Worm (Caenorhabditis elegans) whole organism, young adult: Measurements from ENCODE around the gene F44E2.6.

ENCODE experiments used
- C17E4.6 ChIP-seq: fragments of 200-800 bp; sonication (Bioruptor generic); IDR thresholded peaks from 2 replicates; pipeline ENCODE4 v1.3.6; 2022; ENCODE audit warnings: missing genetic modification reagents, missing genetic modification characterization, missing compliant biosample characterization
- F23B12.7 ChIP-seq: sonication (generic microtip); optimal IDR thresholded peaks from 2 replicates; lab custom pipeline; 2017; ENCODE audit warnings: missing genetic modification characterization, mild to moderate bottlenecking, missing compliant biosample characterization, antibody characterized with exemption, moderate library complexity; ENCODE audit not compliant: insufficient read depth
- F37B4.10 ChIP-seq: fragments of 200-800 bp; sonication (Bioruptor generic); IDR thresholded peaks from 2 replicates; pipeline ENCODE4 v1.3.6; 2022; ENCODE audit warnings: missing genetic modification characterization, missing compliant biosample characterization
- F39B2.1 ChIP-seq: fragments of 200-800 bp; sonication (Bioruptor generic); IDR thresholded peaks from 2 replicates; pipeline ENCODE4 v1.3.6; 2022; ENCODE audit warnings: missing genetic modification reagents, missing genetic modification characterization, missing compliant biosample characterization
- F52B5.7 ChIP-seq: sonication (generic microtip); optimal IDR thresholded peaks from 2 replicates; lab custom pipeline; 2016; ENCODE audit warnings: mild to moderate bottlenecking, missing genetic modification characterization, missing compliant biosample characterization
- F57A8.1 ChIP-seq: fragments of 200-800 bp; sonication (Bioruptor generic); optimal IDR thresholded peaks from 2 replicates; lab custom pipeline; 2018; ENCODE audit warnings: mild to moderate bottlenecking, missing genetic modification characterization, moderate library complexity, missing compliant biosample characterization
- K11D2.4 ChIP-seq: fragments of 200-800 bp; sonication (Bioruptor generic); IDR thresholded peaks from 2 replicates; pipeline ENCODE4 v1.3.6; 2022; ENCODE audit warnings: missing genetic modification reagents, missing genetic modification characterization, missing compliant biosample characterization
- T07F8.4 ChIP-seq: sonication (generic microtip); optimal IDR thresholded peaks from 2 replicates; lab custom pipeline; 2016; ENCODE audit warnings: mild to moderate bottlenecking, missing genetic modification characterization, moderate library complexity, missing compliant biosample characterization
- Y53G8AR.9 ChIP-seq: fragments of 200-800 bp; sonication (Bioruptor generic); conservative IDR thresholded peaks from 2 replicates; pipeline ENCODE4 v1.3.6; 2022; ENCODE audit warnings: missing genetic modification reagents, missing genetic modification characterization, missing compliant biosample characterization
- Y67H2A.10 ChIP-seq: fragments of 200-800 bp; sonication (Bioruptor generic); conservative IDR thresholded peaks from 2 replicates; pipeline ENCODE4 v1.3.6; 2022; ENCODE audit warnings: missing genetic modification reagents, missing genetic modification characterization, missing compliant biosample characterization
- Y79H2A.3 ChIP-seq: fragments of 200-800 bp; sonication (Bioruptor generic); conservative IDR thresholded peaks from 2 replicates; pipeline ENCODE4 v1.3.6; 2022; ENCODE audit warnings: missing genetic modification reagents, missing genetic modification characterization, missing compliant biosample characterization
- aptf-3 ChIP-seq: fragments of 200-800 bp; sonication (Bioruptor generic); IDR thresholded peaks from 2 replicates; pipeline ENCODE4 v1.3.6; 2022; ENCODE audit warnings: missing genetic modification characterization, missing compliant biosample characterization
- athp-1 ChIP-seq: sonication (generic microtip); optimal IDR thresholded peaks from 2 replicates; lab custom pipeline; 2017; ENCODE audit warnings: mild to moderate bottlenecking, missing genetic modification characterization, missing compliant biosample characterization
- attf-3 ChIP-seq: fragments of 200-800 bp; sonication (Bioruptor generic); conservative IDR thresholded peaks from 2 replicates; pipeline ENCODE4 v1.3.6; 2022; ENCODE audit warnings: missing genetic modification reagents, missing genetic modification characterization, missing compliant biosample characterization
- attf-5 ChIP-seq: fragments of 200-800 bp; sonication (Bioruptor generic); optimal IDR thresholded peaks from 2 replicates; lab custom pipeline; 2018; ENCODE audit warnings: mild to moderate bottlenecking, missing genetic modification characterization, missing compliant biosample characterization
- bed-2 ChIP-seq: fragments of 200-800 bp; sonication (Bioruptor generic); IDR thresholded peaks from 2 replicates; pipeline ENCODE4 v1.3.6; 2022; ENCODE audit warnings: missing genetic modification reagents, missing genetic modification characterization, missing compliant biosample characterization
- ceh-91 ChIP-seq: fragments of 200-800 bp; sonication (Bioruptor generic); IDR thresholded peaks from 2 replicates; pipeline ENCODE4 v1.3.6; 2022; ENCODE audit warnings: missing genetic modification reagents, missing genetic modification characterization, missing compliant biosample characterization
- die-1 ChIP-seq: sonication (generic microtip); optimal IDR thresholded peaks from 2 replicates; lab custom pipeline; 2016; ENCODE audit warnings: missing genotype, mild to moderate bottlenecking, missing genetic modification characterization, missing compliant biosample characterization
- dpff-1 ChIP-seq: sonication (generic microtip); optimal IDR thresholded peaks from 2 replicates; lab custom pipeline; 2017; ENCODE audit warnings: mild to moderate bottlenecking, missing genetic modification characterization, missing compliant biosample characterization
- dpl-1 ChIP-seq: fragments of 150-350 bp; optimal IDR thresholded peaks from 2 replicates; lab custom pipeline; 2014; ENCODE audit warnings: missing biosample characterization, missing genetic modification reagents, missing genetic modification characterization
- efl-1 ChIP-seq: fragments of 150-350 bp; optimal IDR thresholded peaks from 2 replicates; lab custom pipeline; 2014; ENCODE audit warnings: missing biosample characterization, missing genetic modification reagents, missing genetic modification characterization
- egl-44 ChIP-seq: fragments of 200-800 bp; sonication (Bioruptor generic); IDR thresholded peaks from 2 replicates; pipeline ENCODE4 v1.3.6; 2022; ENCODE audit warnings: missing genetic modification reagents, missing genetic modification characterization, missing compliant biosample characterization
- ekl-4 ChIP-seq: fragments of 200-800 bp; sonication (Bioruptor generic); IDR thresholded peaks from 2 replicates; pipeline ENCODE4 v1.3.6; 2022; ENCODE audit warnings: missing genetic modification reagents, missing genetic modification characterization, missing compliant biosample characterization
- fkh-3 ChIP-seq: sonication (generic microtip); optimal IDR thresholded peaks from 2 replicates; lab custom pipeline; 2016; ENCODE audit warnings: mild to moderate bottlenecking, missing genetic modification characterization, missing compliant biosample characterization
- hmg-1.2 ChIP-seq: fragments of 200-800 bp; sonication (Bioruptor generic); IDR thresholded peaks from 2 replicates; pipeline ENCODE4 v1.3.6; 2022; ENCODE audit warnings: missing genetic modification reagents, missing genetic modification characterization, missing compliant biosample characterization
- hmg-20 ChIP-seq: fragments of 200-800 bp; sonication (Bioruptor generic); IDR thresholded peaks from 2 replicates; pipeline ENCODE4 v1.3.6; 2022; ENCODE audit warnings: missing genetic modification reagents, missing genetic modification characterization, missing compliant biosample characterization
- hsf-1 ChIP-seq: fragments of 200-800 bp; sonication (Bioruptor generic); IDR thresholded peaks from 2 replicates; pipeline ENCODE4 v1.3.6; 2022; ENCODE audit warnings: missing genetic modification reagents, missing genetic modification characterization, missing compliant biosample characterization
- let-526 ChIP-seq: fragments of 200-800 bp; sonication (Bioruptor generic); IDR thresholded peaks from 2 replicates; pipeline ENCODE4 v1.3.6; 2022; ENCODE audit warnings: missing genetic modification reagents, missing genetic modification characterization, missing compliant biosample characterization
- lin-35 ChIP-seq, 3 experiments: fragments of 150-350 bp in 2 of 3; sonication (generic microtip) in 1 of 3; optimal IDR thresholded peaks; 2 replicates each; lab custom pipeline; 2014 to 2018; ENCODE audit warnings: missing biosample characterization in 3 of 3, missing genetic modification characterization in 3 of 3, missing genetic modification reagents in 3 of 3
- lsl-1 ChIP-seq: fragments of 200-800 bp; sonication (Bioruptor generic); optimal IDR thresholded peaks from 2 replicates; lab custom pipeline; 2018; ENCODE audit warnings: mild to moderate bottlenecking, missing genetic modification characterization, moderate library complexity, missing compliant biosample characterization
- madf-8 ChIP-seq: fragments of 200-800 bp; sonication (Bioruptor generic); conservative IDR thresholded peaks from 2 replicates; pipeline ENCODE4 v1.3.6; 2022; ENCODE audit warnings: missing genetic modification reagents, missing genetic modification characterization, missing compliant biosample characterization
- mel-28 ChIP-seq: sonication (generic microtip); optimal IDR thresholded peaks from 2 replicates; lab custom pipeline; 2016; ENCODE audit warnings: borderline replicate concordance, mild to moderate bottlenecking, missing genetic modification characterization, missing compliant biosample characterization
- nfyb-1 ChIP-seq: fragments of 200-800 bp; sonication (Bioruptor generic); IDR thresholded peaks from 2 replicates; pipeline ENCODE4 v1.3.6; 2022; ENCODE audit warnings: missing genetic modification reagents, missing genetic modification characterization, missing compliant biosample characterization
- nhr-120 ChIP-seq: fragments of 200-800 bp; sonication (Bioruptor generic); IDR thresholded peaks from 2 replicates; pipeline ENCODE4 v1.3.6; 2022; ENCODE audit warnings: missing genetic modification characterization, missing compliant biosample characterization
- nhr-179 ChIP-seq: sonication (generic microtip); optimal IDR thresholded peaks from 2 replicates; lab custom pipeline; 2016; ENCODE audit warnings: mild to moderate bottlenecking, missing genetic modification characterization, missing compliant biosample characterization
- nhr-80 ChIP-seq: sonication (generic microtip); optimal IDR thresholded peaks from 2 replicates; lab custom pipeline; 2016; ENCODE audit warnings: missing genetic modification characterization, missing compliant biosample characterization
- nhr-90 ChIP-seq: sonication (generic microtip); optimal IDR thresholded peaks from 2 replicates; lab custom pipeline; 2016; ENCODE audit warnings: missing genotype, mild to moderate bottlenecking, missing genetic modification characterization, missing compliant biosample characterization
- pbrm-1 ChIP-seq: fragments of 200-800 bp; sonication (Bioruptor generic); IDR thresholded peaks from 2 replicates; pipeline ENCODE4 v1.3.6; 2022; ENCODE audit warnings: missing genetic modification reagents, missing genetic modification characterization, missing compliant biosample characterization
- repo-1 ChIP-seq: sonication (generic microtip); optimal IDR thresholded peaks from 2 replicates; lab custom pipeline; 2017; ENCODE audit warnings: mild to moderate bottlenecking, missing genetic modification characterization, missing compliant biosample characterization
- snpc-1.1 ChIP-seq: sonication (generic microtip); optimal IDR thresholded peaks from 2 replicates; lab custom pipeline; 2017; ENCODE audit warnings: missing genetic modification characterization, mild to moderate bottlenecking, missing compliant biosample characterization, antibody characterized with exemption, moderate library complexity, missing genotype, missing genetic modification reagents; ENCODE audit not compliant: insufficient read depth
- snpc-1.3 ChIP-seq: sonication (generic microtip); optimal IDR thresholded peaks from 2 replicates; lab custom pipeline; 2017; ENCODE audit warnings: missing genetic modification characterization, mild to moderate bottlenecking, missing compliant biosample characterization, antibody characterized with exemption, moderate library complexity, missing genotype, missing genetic modification reagents; ENCODE audit not compliant: insufficient read depth
- sptf-2 ChIP-seq: fragments of 200-800 bp; sonication (Bioruptor generic); optimal IDR thresholded peaks from 2 replicates; lab custom pipeline; 2018; ENCODE audit warnings: mild to moderate bottlenecking, missing genetic modification characterization, missing compliant biosample characterization
- tbp1 ChIP-seq: fragments of 200-800 bp; sonication (Bioruptor generic); optimal IDR thresholded peaks from 2 replicates; lab custom pipeline; 2018; ENCODE audit warnings: mild to moderate bottlenecking, missing genetic modification characterization, missing compliant biosample characterization
- zfh-2 ChIP-seq: fragments of 200-800 bp; sonication (Bioruptor generic); conservative IDR thresholded peaks from 2 replicates; pipeline ENCODE4 v1.3.6; 2022; ENCODE audit warnings: missing genetic modification reagents, missing genetic modification characterization, missing compliant biosample characterization
- zim-3 ChIP-seq: sonication (generic microtip); optimal IDR thresholded peaks from 2 replicates; lab custom pipeline; 2017; ENCODE audit warnings: mild to moderate bottlenecking, missing genetic modification characterization, moderate library complexity, missing compliant biosample characterization
- ztf-25 ChIP-seq: fragments of 200-800 bp; sonication (Bioruptor generic); IDR thresholded peaks from 2 replicates; pipeline ENCODE4 v1.3.6; 2022; ENCODE audit warnings: missing genetic modification reagents, missing genetic modification characterization, missing compliant biosample characterization
- ztf-3 ChIP-seq: fragments of 200-800 bp; sonication (Bioruptor generic); optimal IDR thresholded peaks from 2 replicates; lab custom pipeline; 2018; ENCODE audit warnings: mild to moderate bottlenecking, missing genetic modification characterization, missing compliant biosample characterization
- ztf-6 ChIP-seq: fragments of 200-800 bp; sonication (Bioruptor generic); IDR thresholded peaks from 2 replicates; pipeline ENCODE4 v1.3.6; 2022; ENCODE audit warnings: missing genetic modification reagents, missing genetic modification characterization, missing compliant biosample characterization

F44E2.6 gene

ce11 chrIII:8865294-8865766 lies 20.3 kb upstream of the F44E2.6 start (continued):
- TF ChIP-seq aptf-3 (GFP tag; lab: Robert Waterston, UW): no peak
- peak; percentile 46 for TF ChIP-seq F57A8.1 (GFP tag; lab: Kevin White, UChicago)
- no peak for TF ChIP-seq nhr-179 (tag; lab: Kevin White, UChicago)
- peak; percentile 98 for TF ChIP-seq nhr-80 (tag; lab: Kevin White, UChicago)
- TF ChIP-seq dpff-1 (tag; lab: Kevin White, UChicago): no peak
- TF ChIP-seq snpc-1.3 (tag; lab: Kevin White, UChicago): no peak
- TF ChIP-seq zim-3 (tag; lab: Kevin White, UChicago): peak; percentile 33
- TF ChIP-seq sptf-2 (GFP tag; lab: Kevin White, UChicago): no peak
- TF ChIP-seq attf-5 (GFP tag; lab: Kevin White, UChicago): peak; percentile 72
- TF ChIP-seq lsl-1 (GFP tag; lab: Kevin White, UChicago): no peak
- no peak for TF ChIP-seq fkh-3 (tag; lab: Kevin White, UChicago)
- TF ChIP-seq attf-3 (GFP tag; lab: Robert Waterston, UW): no peak
- TF ChIP-seq F37B4.10: 0 out of 2 replicates have a peak, but pooled peaks have one; percentile 82
- 0 out of 2 replicates have a peak, but pooled peaks have one; percentile 45 for TF ChIP-seq ztf-25
- peak; percentile 83 for TF ChIP-seq Y53G8AR.9 (GFP tag; lab: Robert Waterston, UW)
- peak; percentile 83 for TF ChIP-seq hmg-1.2 (GFP tag; lab: Robert Waterston, UW)
- TF ChIP-seq hsf-1 (GFP tag; lab: Robert Waterston, UW): 0 out of 2 replicates have a peak, but pooled peaks have one; percentile 8
- peak; percentile 79; the same call in 1 of the 2 replicates for TF ChIP-seq let-526 (GFP tag; lab: Robert Waterston, UW)
- no peak for TF ChIP-seq mel-28 (tag; lab: Kevin White, UChicago)
- TF ChIP-seq nhr-90: peak; percentile 80
- TF ChIP-seq athp-1 (tag; lab: Kevin White, UChicago): peak; percentile 75
- TF ChIP-seq C17E4.6: no peak
- TF ChIP-seq nhr-120 (GFP tag; lab: Robert Waterston, UW): 0 out of 2 replicates have a peak, but pooled peaks have one; percentile 85
- no peak for TF ChIP-seq lin-35 (GFP tag; optimal IDR thresholded peaks at IDR 0.05; lab: Kevin White, UChicago)
- TF ChIP-seq F23B12.7 (tag; lab: Kevin White, UChicago): no peak
- TF ChIP-seq die-1 (tag; lab: Kevin White, UChicago): no peak
- peak; percentile 67 for TF ChIP-seq ekl-4 (GFP tag; lab: Robert Waterston, UW)
- no peak for TF ChIP-seq F39B2.1 (GFP tag; lab: Robert Waterston, UW)
- TF ChIP-seq efl-1 (GFP tag; lab: Kevin White, UChicago): no peak
- peak; percentile 98 for TF ChIP-seq zfh-2 (GFP tag; lab: Robert Waterston, UW)
- no peak for TF ChIP-seq madf-8
- peak; percentile 36; the same call in 1 of the 2 replicates for TF ChIP-seq pbrm-1
- no peak for TF ChIP-seq snpc-1.1
- peak; percentile 63; the same call in 1 of the 2 replicates for TF ChIP-seq hmg-20 (GFP tag; lab: Robert Waterston, UW)
- TF ChIP-seq K11D2.4 (GFP tag; lab: Robert Waterston, UW): peak; percentile 84
- peak; percentile 13 for TF ChIP-seq ztf-3
- no peak for TF ChIP-seq Y67H2A.10 (GFP tag; lab: Robert Waterston, UW)
- TF ChIP-seq repo-1: peak; percentile 66
- no peak for TF ChIP-seq ztf-6 (GFP tag; lab: Robert Waterston, UW)
- TF ChIP-seq bed-2: no peak
- no peak for TF ChIP-seq ceh-91
- no peak for TF ChIP-seq Y79H2A.3 (GFP tag; lab: Robert Waterston, UW)
- TF ChIP-seq T07F8.4: no peak
- no peak for TF ChIP-seq dpl-1
- peak; percentile 86 for TF ChIP-seq egl-44
- peak; percentile 67 for TF ChIP-seq tbp1
- peak; percentile 80 for TF ChIP-seq nfyb-1 (GFP tag; lab: Robert Waterston, UW)
- peak; percentile 55 for TF ChIP-seq F52B5.7 (tag; lab: Kevin White, UChicago)
